Worm (Caenorhabditis elegans) whole organism, L4/young adult: ENCODE measurements around the gene srg-24.
"Not testable (repeated sequence)": the region's sequence is repeated elsewhere in the genome, so short reads cannot be mapped to it uniquely, and the experiment has no call there.

ENCODE experiments used
- W03F9.2 ChIP-seq: fragments of 150-350 bp; optimal IDR thresholded peaks from 2 replicates; lab custom pipeline; 2014; ENCODE audit warnings: missing biosample characterization, missing genetic modification characterization
- dao-5 ChIP-seq: sonication (generic microtip); optimal IDR thresholded peaks from 2 replicates; lab custom pipeline; 2016; ENCODE audit warnings: missing genotype, missing genetic modification characterization, moderate library complexity, missing compliant biosample characterization
- him-1 ChIP-seq: sonication (generic microtip); optimal IDR thresholded peaks from 2 replicates; lab custom pipeline; 2016; ENCODE audit warnings: missing genotype, missing genetic modification reagents, missing genetic modification characterization, missing compliant biosample characterization

Gene srg-24

ce11 chrII:3100546-3100945 is at the start of gene srg-24:
TSS of gene srg-24 (minus strand) at chrII:3100646.
- no peak for TF ChIP-seq W03F9.2 (tag; lab: Kevin White, UChicago)
- no peak for TF ChIP-seq dao-5
- TF ChIP-seq him-1 (tag; lab: Kevin White, UChicago) = no peak

DNA sequence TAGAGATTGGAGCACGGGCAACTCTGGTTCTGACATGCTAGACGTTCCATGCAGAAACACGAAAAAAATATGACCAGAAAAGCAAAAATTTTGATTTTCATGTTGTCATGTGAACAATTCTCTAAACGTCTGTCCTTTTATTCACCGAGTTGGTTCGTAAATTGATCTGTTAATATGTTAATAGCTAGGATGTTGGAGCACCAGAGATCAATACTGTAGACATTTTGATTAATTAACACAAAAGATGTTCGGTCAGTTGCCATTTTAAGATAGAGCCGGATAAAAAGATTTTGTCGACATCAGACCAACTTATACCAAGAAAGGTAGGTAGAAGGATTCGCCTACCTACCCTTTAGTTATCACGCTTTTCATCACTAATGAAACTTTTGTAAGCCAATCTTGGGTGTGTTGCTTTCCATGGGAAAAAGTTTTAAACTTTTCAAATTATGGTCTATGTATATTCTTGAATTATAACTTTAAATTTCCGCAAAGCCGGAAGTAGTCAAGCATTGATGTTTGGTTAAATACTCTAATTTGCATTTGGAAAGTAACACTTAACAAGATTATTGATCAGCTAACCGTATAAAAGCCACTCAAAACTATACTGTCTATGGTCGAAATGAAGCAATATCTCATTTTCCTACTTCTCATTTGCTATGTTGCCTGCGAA is 49.2 kb upstream of the srg-24 start, which contains the start of the genes T10D4.11 and T10D4.1:
TSS of gene T10D4.11 (minus strand) at position 101 of the 670 bp plus-strand sequence.
TSS of gene T10D4.1 (plus strand) at position 620 of the 670 bp plus-strand sequence.
- TF ChIP-seq W03F9.2 (tag; lab: Kevin White, UChicago) = no peak
- no peak for TF ChIP-seq him-1 (tag; lab: Kevin White, UChicago)
- TF ChIP-seq dao-5 = no peak

ce11 chrII:3148404-3148803 is 48.0 kb upstream of the srg-24 start:
- TF ChIP-seq him-1 (tag; lab: Kevin White, UChicago) (no peak), dao-5 (no peak), W03F9.2 (tag; lab: Kevin White, UChicago) (no peak)

ce11 chrII:3145842-3146241 is 45.4 kb upstream of the srg-24 start, which contains the start of gene T10D4.15:
TSS of gene T10D4.15 (plus strand) at chrII:3146142.
- TF ChIP-seq W03F9.2 (tag; lab: Kevin White, UChicago) (no peak), him-1 (tag; lab: Kevin White, UChicago) (no peak), dao-5 (no peak)

DNA sequence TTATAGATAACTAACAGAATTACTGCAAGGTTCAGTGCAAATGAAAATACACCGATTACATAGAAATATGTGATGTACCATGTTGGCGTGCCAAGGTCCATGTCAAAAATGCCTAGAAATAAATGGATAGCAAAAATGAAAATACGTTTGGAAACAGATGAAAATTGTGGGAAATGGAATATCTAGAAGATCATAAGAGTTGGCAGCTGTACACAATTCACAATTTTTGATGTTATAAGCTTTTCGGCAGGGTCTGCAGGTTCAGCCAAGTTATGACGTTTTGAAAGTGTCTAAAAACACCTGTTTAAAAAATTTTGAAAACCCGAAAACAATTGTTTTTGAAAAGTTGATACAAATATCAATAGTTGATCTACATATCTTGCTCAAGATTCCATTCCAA is 44.1 kb upstream of the srg-24 start, which contains the start of gene sri-43:
TSS of gene sri-43 (minus strand) at position 101 of the 400 bp plus-strand sequence.
- not testable (repeated sequence) for TF ChIP-seq dao-5; W03F9.2 (tag; lab: Kevin White, UChicago); him-1 (tag; lab: Kevin White, UChicago)

DNA sequence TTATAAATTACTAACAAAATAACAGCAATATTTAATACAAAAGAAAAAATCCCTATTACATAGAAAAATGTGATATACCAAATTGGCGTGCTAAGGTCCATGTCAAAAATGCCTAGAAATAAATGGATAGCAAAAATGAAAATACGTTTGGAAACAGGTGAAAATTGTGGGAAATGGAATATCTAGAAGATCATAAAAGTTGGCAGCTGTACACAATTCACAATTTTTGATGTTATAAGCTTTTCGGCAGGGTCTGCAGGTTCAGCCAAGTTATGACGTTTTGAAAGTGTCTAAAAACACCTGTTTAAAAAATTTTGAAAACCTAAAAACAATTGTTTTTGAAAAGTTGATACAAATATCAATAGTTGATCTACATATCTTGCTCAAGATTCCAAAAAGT is 42.4 kb upstream of the srg-24 start, which contains the start of gene sri-42:
TSS of gene sri-42 (minus strand) at position 101 of the 400 bp plus-strand sequence.
- TF ChIP-seq dao-5; W03F9.2 (tag; lab: Kevin White, UChicago); him-1 (tag; lab: Kevin White, UChicago): not testable (repeated sequence)

- TF ChIP-seq dao-5 = no peak
- TF ChIP-seq W03F9.2 (tag; lab: Kevin White, UChicago) = no peak
- TF ChIP-seq him-1 (tag; lab: Kevin White, UChicago) = no peak
Observed at ce11 chrII:3137804-3138203, 37.4 kb upstream of the srg-24 start, which contains the start of gene sri-54. TSS of gene sri-54 (minus strand) at chrII:3137904.

- no peak for TF ChIP-seq W03F9.2 (tag; lab: Kevin White, UChicago)
- TF ChIP-seq him-1 (tag; lab: Kevin White, UChicago) = no peak
- TF ChIP-seq dao-5 = no peak
Observed at ce11 chrII:3135293-3135692, 34.8 kb upstream of the srg-24 start.

- no peak for TF ChIP-seq W03F9.2 (tag; lab: Kevin White, UChicago)
- no peak for TF ChIP-seq dao-5
- no peak for TF ChIP-seq him-1 (tag; lab: Kevin White, UChicago)
Observed at ce11 chrII:3129007-3129406, 28.6 kb upstream of the srg-24 start, which contains the start of gene chil-24. TSS of gene chil-24 (plus strand) at chrII:3129162.

ce11 chrII:3126741-3127140 is 26.3 kb upstream of the srg-24 start, which contains the start of gene ins-31:
TSS of gene ins-31 (plus strand) at chrII:3127041.
- TF ChIP-seq him-1 (tag; lab: Kevin White, UChicago); dao-5; W03F9.2 (tag; lab: Kevin White, UChicago): not testable (repeated sequence)

DNA sequence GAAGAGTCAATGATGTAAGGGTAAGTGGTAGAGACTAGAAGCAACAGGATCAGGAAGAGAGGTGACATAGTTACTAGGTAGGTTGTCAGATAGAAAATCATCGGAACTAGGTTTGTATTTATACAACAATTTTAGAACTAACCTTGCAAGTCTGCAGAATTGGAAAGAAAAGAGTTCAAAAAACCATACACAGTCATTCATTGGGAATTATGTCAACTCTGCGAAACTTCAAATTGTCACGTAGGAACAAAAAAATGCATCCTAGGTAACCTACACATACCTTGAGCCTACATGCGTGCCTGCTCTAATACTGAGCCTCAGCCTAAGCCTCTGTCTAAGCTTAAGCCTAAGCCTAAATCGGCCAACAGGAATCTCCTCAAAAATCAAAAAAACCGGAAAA is 25.9 kb upstream of the srg-24 start, which contains the start of gene ins-19:
TSS of gene ins-19 (minus strand) at position 101 of the 400 bp plus-strand sequence.
- TF ChIP-seq dao-5 = no peak

DNA sequence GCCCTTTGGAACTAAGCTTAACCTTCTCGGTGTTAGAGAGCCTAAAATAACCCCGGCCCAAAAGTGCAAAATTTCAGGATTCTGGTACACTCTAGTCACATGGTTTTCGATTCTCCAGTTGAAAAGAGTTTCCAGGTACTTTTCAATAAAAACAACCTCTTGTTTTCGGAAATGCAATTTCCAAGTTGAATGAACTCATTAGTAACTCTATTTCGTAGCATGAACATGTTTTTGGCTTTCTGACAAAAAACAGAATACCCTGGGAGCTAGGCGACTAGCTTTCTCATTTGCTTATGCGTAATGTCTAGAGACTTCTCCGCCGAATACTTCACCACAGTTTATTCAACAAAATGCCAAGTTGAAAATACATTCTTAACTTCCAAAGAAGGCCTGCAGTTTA is 22.8 kb upstream of the srg-24 start, which contains the start of gene srh-71:
TSS of gene srh-71 (plus strand) at position 301 of the 400 bp plus-strand sequence.
- TF ChIP-seq dao-5 = no peak
- TF ChIP-seq W03F9.2 (tag; lab: Kevin White, UChicago) = no peak
- TF ChIP-seq him-1 (tag; lab: Kevin White, UChicago) = no peak

DNA sequence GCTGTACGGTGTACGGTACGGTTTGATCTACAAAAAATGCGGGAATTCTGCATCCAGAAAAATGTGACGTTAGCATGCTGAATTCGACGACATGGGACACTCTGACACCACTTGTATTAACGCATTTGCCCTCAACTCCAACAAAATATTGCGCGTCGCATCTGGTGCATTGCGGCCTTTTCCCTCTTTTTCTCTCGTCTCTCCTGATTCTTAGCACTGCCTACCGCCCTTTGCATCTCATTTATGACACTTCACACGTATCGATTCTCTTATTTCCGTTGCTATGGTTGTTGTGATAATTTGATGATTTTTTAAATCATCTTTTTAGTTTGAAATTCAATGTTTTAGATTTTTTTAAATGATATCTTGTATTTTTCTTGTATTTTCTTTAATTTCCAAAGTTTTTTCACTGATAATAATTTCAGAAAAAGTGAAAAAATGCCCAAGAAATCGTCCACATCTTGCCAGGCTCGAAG is 18.5 kb upstream of the srg-24 start, which contains the start of gene T10D4.6:
TSS of gene T10D4.6 (plus strand) at position 426 of the 476 bp plus-strand sequence.
- TF ChIP-seq W03F9.2 (tag; lab: Kevin White, UChicago) (no peak), dao-5 (no peak), him-1 (tag; lab: Kevin White, UChicago) (no peak)

DNA sequence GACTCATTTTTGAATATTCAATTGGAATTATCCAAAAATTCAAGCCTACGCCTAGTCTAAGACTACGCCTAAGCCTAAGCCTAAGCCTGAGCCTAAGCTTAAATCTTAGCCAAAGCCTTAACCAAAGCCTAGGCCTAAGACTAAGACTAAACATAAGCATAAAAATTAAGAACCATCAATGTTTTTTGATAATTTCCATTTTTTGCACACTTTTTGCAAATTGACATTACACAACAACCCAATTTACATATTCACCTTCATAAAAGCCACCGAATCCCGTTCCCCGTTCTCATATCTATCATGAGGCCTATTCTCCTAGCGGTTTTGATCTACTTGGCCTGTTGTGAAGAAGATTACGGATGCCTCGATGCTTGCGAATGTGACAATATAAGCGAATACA is 17.0 kb upstream of the srg-24 start, which contains the start of gene T10D4.7:
TSS of gene T10D4.7 (plus strand) at position 301 of the 400 bp plus-strand sequence.
- TF ChIP-seq him-1 (tag; lab: Kevin White, UChicago) (no peak), W03F9.2 (tag; lab: Kevin White, UChicago) (no peak), dao-5 (no peak)
